Worm (Caenorhabditis elegans): ENCODE measurements around the gene F10E7.9.
A peak's percentile ranks its signal among the peaks of the same experiment; 100 is the strongest.

The F10E7.9 gene

ce11 chrII:7111657-7112049 lies 1.8 kb upstream of the F10E7.9 start, which contains the start of gene F10E7.5:
TSS of gene F10E7.5 (plus strand) at chrII:7111978.
- TF ChIP-seq cog-1 (tag; optimal IDR thresholded peaks at IDR 0.05): peak; percentile 35
- no peak for TF ChIP-seq ref-1 (GFP tag; conservative IDR thresholded peaks at IDR 0.05)

- TF ChIP-seq ztf-29 (GFP tag; IDR thresholded peaks at IDR 0.05) (no peak), med-1 (GFP tag; optimal IDR thresholded peaks at IDR 0.05; ENCODE audit: insufficient read depth) (no peak)
These were observed 1.3 kb upstream of the F10E7.9 start for ce11 chrII:7111012-7111656.

- TF ChIP-seq flt-1 (GFP tag; IDR thresholded peaks at IDR 0.05) (no peak), T22C8.4 (GFP tag; IDR thresholded peaks at IDR 0.05) (no peak), tab-1 (GFP tag; IDR thresholded peaks at IDR 0.05) (no peak), ztf-29 (GFP tag; IDR thresholded peaks at IDR 0.05) (no peak)
These were observed 3.5 kb downstream of the F10E7.9 start for ce11 chrII:7106313-7106712.

ce11 chrII:7104794-7105613 lies 4.9 kb downstream of the F10E7.9 start, which contains the start of the genes farl-11 and rpl-33:
TSS of gene farl-11 (minus strand) at chrII:7105035.
TSS of gene rpl-33 (plus strand) at chrII:7105563.
- TF ChIP-seq ztf-23 (GFP tag; IDR thresholded peaks at IDR 0.05): peak; percentile 57; the same call in 1 of the 2 replicates
- no peak for TF ChIP-seq ztf-29 (GFP tag; IDR thresholded peaks at IDR 0.05)
- TF ChIP-seq flt-1 (GFP tag; IDR thresholded peaks at IDR 0.05): 0 out of 2 replicates have a peak, but pooled peaks have one; percentile 32

- no peak for TF ChIP-seq ztf-23 (GFP tag; IDR thresholded peaks at IDR 0.05)
- TF ChIP-seq T22C8.4 (GFP tag; IDR thresholded peaks at IDR 0.05): no peak
- no peak for TF ChIP-seq ztf-29 (GFP tag; IDR thresholded peaks at IDR 0.05)
- no peak for TF ChIP-seq flt-1 (GFP tag; IDR thresholded peaks at IDR 0.05)
These were observed 6.7 kb downstream of the F10E7.9 start for ce11 chrII:7103111-7103510.

ce11 chrII:7102288-7102687 lies 7.6 kb downstream of the F10E7.9 start:
- no peak for TF ChIP-seq cog-1 (tag; optimal IDR thresholded peaks at IDR 0.05)

- TF ChIP-seq ref-1 (GFP tag; conservative IDR thresholded peaks at IDR 0.05): no peak
- no peak for TF ChIP-seq tab-1 (GFP tag; IDR thresholded peaks at IDR 0.05)
- no peak for TF ChIP-seq klf-2 (GFP tag; conservative IDR thresholded peaks at IDR 0.05)
- no peak for TF ChIP-seq cog-1 (tag; optimal IDR thresholded peaks at IDR 0.05)
- TF ChIP-seq flt-1 (GFP tag; IDR thresholded peaks at IDR 0.05): no peak
- TF ChIP-seq ztf-29 (GFP tag; IDR thresholded peaks at IDR 0.05): no peak
- TF ChIP-seq med-1 (GFP tag; optimal IDR thresholded peaks at IDR 0.05; ENCODE audit: insufficient read depth): no peak
- no peak for TF ChIP-seq T22C8.4 (GFP tag; IDR thresholded peaks at IDR 0.05)
- TF ChIP-seq ztf-23 (GFP tag; IDR thresholded peaks at IDR 0.05): no peak
These were observed 9.0 kb downstream of the F10E7.9 start, which contains the start of gene mmaa-1 for ce11 chrII:7100838-7101237. TSS of gene mmaa-1 (minus strand) at chrII:7101165.

- TF ChIP-seq tab-1 (GFP tag; IDR thresholded peaks at IDR 0.05): no peak
- TF ChIP-seq ztf-23 (GFP tag; IDR thresholded peaks at IDR 0.05): no peak
- no peak for TF ChIP-seq cog-1 (tag; optimal IDR thresholded peaks at IDR 0.05)
- TF ChIP-seq med-1 (GFP tag; optimal IDR thresholded peaks at IDR 0.05; ENCODE audit: insufficient read depth): no peak
- TF ChIP-seq ztf-29 (GFP tag; IDR thresholded peaks at IDR 0.05): no peak
- TF ChIP-seq ref-1 (GFP tag; conservative IDR thresholded peaks at IDR 0.05): no peak
These were observed 10.6 kb downstream of the F10E7.9 start for ce11 chrII:7099231-7099630.

- TF ChIP-seq tab-1 (GFP tag; IDR thresholded peaks at IDR 0.05) (no peak), cog-1 (tag; optimal IDR thresholded peaks at IDR 0.05) (no peak), ztf-23 (GFP tag; IDR thresholded peaks at IDR 0.05) (no peak), ref-1 (GFP tag; conservative IDR thresholded peaks at IDR 0.05) (no peak), flt-1 (GFP tag; IDR thresholded peaks at IDR 0.05) (no peak), ztf-29 (GFP tag; IDR thresholded peaks at IDR 0.05) (no peak), T22C8.4 (GFP tag; IDR thresholded peaks at IDR 0.05) (no peak), klf-2 (GFP tag; conservative IDR thresholded peaks at IDR 0.05) (no peak), med-1 (GFP tag; optimal IDR thresholded peaks at IDR 0.05; ENCODE audit: insufficient read depth) (no peak)
These were observed 11.3 kb downstream of the F10E7.9 start, which contains the start of gene mct-5 for ce11 chrII:7098578-7098977. TSS of gene mct-5 (minus strand) at chrII:7098593.

- TF ChIP-seq flt-1 (GFP tag; IDR thresholded peaks at IDR 0.05) (no peak), tab-1 (GFP tag; IDR thresholded peaks at IDR 0.05) (no peak), klf-2 (GFP tag; conservative IDR thresholded peaks at IDR 0.05) (no peak)
These were observed 13.9 kb downstream of the F10E7.9 start for ce11 chrII:7095970-7096369.

- TF ChIP-seq cog-1 (tag; optimal IDR thresholded peaks at IDR 0.05): no peak
- no peak for TF ChIP-seq med-1 (GFP tag; optimal IDR thresholded peaks at IDR 0.05; ENCODE audit: insufficient read depth)
- TF ChIP-seq tab-1 (GFP tag; IDR thresholded peaks at IDR 0.05): no peak
- 0 out of 2 replicates have a peak, but pooled peaks have one; percentile 40 for TF ChIP-seq flt-1 (GFP tag; IDR thresholded peaks at IDR 0.05)
- no peak for TF ChIP-seq T22C8.4 (GFP tag; IDR thresholded peaks at IDR 0.05)
- TF ChIP-seq klf-2 (GFP tag; conservative IDR thresholded peaks at IDR 0.05): no peak
- TF ChIP-seq ref-1 (GFP tag; conservative IDR thresholded peaks at IDR 0.05): no peak
These were observed 16.5 kb downstream of the F10E7.9 start, which contains the start of gene T02G5.3 for ce11 chrII:7093339-7093821. TSS of gene T02G5.3 (plus strand) at chrII:7093389.

All from whole organism, midembryonic.